Worm (Caenorhabditis elegans): ENCODE results near the gene srh-83.

The srh-83 gene

ce11 chrV:7199077-7199476 is 34.8 kb downstream of the srh-83 start:
- TF ChIP-seq mcd-1 (GFP tag; IDR thresholded peaks at IDR 0.05), result 0 out of 2 replicates have a peak, but pooled peaks have one; percentile 7
- TF ChIP-seq egl-44 (GFP tag; IDR thresholded peaks at IDR 0.05), result no peak
- peak; percentile 93 for TF ChIP-seq F33H1.4 (GFP tag; IDR thresholded peaks at IDR 0.05)
- no peak for TF ChIP-seq nfyb-1 (GFP tag; IDR thresholded peaks at IDR 0.05)
- peak; percentile 75 for TF ChIP-seq madf-8 (GFP tag; conservative IDR thresholded peaks at IDR 0.05)
- TF ChIP-seq tbp1 (GFP tag; optimal IDR thresholded peaks at IDR 0.05), result peak; percentile 31
- TF ChIP-seq madf-3 (GFP tag; IDR thresholded peaks at IDR 0.05), result peak; percentile 90
- no peak for TF ChIP-seq let-526 (GFP tag; IDR thresholded peaks at IDR 0.05)
- TF ChIP-seq xnd-1 (tag; optimal IDR thresholded peaks at IDR 0.05), result peak; percentile 89
- TF ChIP-seq lsl-1 (GFP tag; optimal IDR thresholded peaks at IDR 0.05), result peak; percentile 97
- peak; percentile 93 for TF ChIP-seq madf-6 (GFP tag; IDR thresholded peaks at IDR 0.05)
- no peak for TF ChIP-seq fkh-3 (tag; optimal IDR thresholded peaks at IDR 0.05)
- 0 out of 2 replicates have a peak, but pooled peaks have one; percentile 14 for TF ChIP-seq hsf-1 (GFP tag; IDR thresholded peaks at IDR 0.05)
- peak; percentile 7 for TF ChIP-seq efl-1 (GFP tag; optimal IDR thresholded peaks at IDR 0.05)
- no peak for TF ChIP-seq lin-40 (tag; optimal IDR thresholded peaks at IDR 0.05)
- TF ChIP-seq snpc-1.1 (tag; optimal IDR thresholded peaks at IDR 0.05; ENCODE audit: insufficient read depth), result peak; percentile 50
- TF ChIP-seq ets-4 (GFP tag; optimal IDR thresholded peaks at IDR 0.05), result no peak
- peak; percentile 54 for TF ChIP-seq lin-54 (GFP tag; optimal IDR thresholded peaks at IDR 0.05)
- peak; percentile 54; the same call in 1 of the 2 replicates for TF ChIP-seq D2030.7 (GFP tag; IDR thresholded peaks at IDR 0.05)
- peak; percentile 51 for TF ChIP-seq ceh-91 (GFP tag; IDR thresholded peaks at IDR 0.05)

- TF ChIP-seq F52B5.7 (tag; optimal IDR thresholded peaks at IDR 0.05), result no peak
- TF ChIP-seq B0336.3 (GFP tag; IDR thresholded peaks at IDR 0.05), result no peak
- no peak for TF ChIP-seq let-607 (tag; optimal IDR thresholded peaks at IDR 0.05)
- TF ChIP-seq let-526 (GFP tag; IDR thresholded peaks at IDR 0.05), result no peak
- TF ChIP-seq ztf-25 (GFP tag; IDR thresholded peaks at IDR 0.05), result no peak
These were observed 35.6 kb downstream of the srh-83 start, which contains the start of gene F09G2.1 for ce11 chrV:7199932-7200331. Gene F09G2.1 (plus strand): TSS chrV:7200232.

- TF ChIP-seq F22D6.2 (tag; optimal IDR thresholded peaks at IDR 0.05) (no peak), dpff-1 (tag; optimal IDR thresholded peaks at IDR 0.05) (no peak), die-1 (tag; optimal IDR thresholded peaks at IDR 0.05) (no peak), hlh-12 (tag; optimal IDR thresholded peaks at IDR 0.05) (no peak), F33H1.4 (GFP tag; IDR thresholded peaks at IDR 0.05) (no peak), B0035.1 (tag; optimal IDR thresholded peaks at IDR 0.05) (no peak), nfya-1 (tag; optimal IDR thresholded peaks at IDR 0.05; ENCODE audit: borderline replicate concordance, insufficient read depth) (no peak), ztf-3 (GFP tag; optimal IDR thresholded peaks at IDR 0.05) (no peak), him-1 (tag; optimal IDR thresholded peaks at IDR 0.05) (no peak), ceh-58 (GFP tag; IDR thresholded peaks at IDR 0.05) (no peak), repo-1 (tag; optimal IDR thresholded peaks at IDR 0.05) (no peak), ccch-3 (GFP tag; optimal IDR thresholded peaks at IDR 0.05) (no peak), somi-1 (GFP tag; optimal IDR thresholded peaks at IDR 0.05) (no peak), ceh-27 (GFP tag; optimal IDR thresholded peaks at IDR 0.05) (no peak), rpc-1 (optimal IDR thresholded peaks at IDR 0.05) (no peak), rpc-1 (tag; optimal IDR thresholded peaks at IDR 0.05) (no peak), bed-1 (GFP tag; IDR thresholded peaks at IDR 0.05) (no peak), madf-3 (GFP tag; IDR thresholded peaks at IDR 0.05) (no peak), chd-7 (tag; optimal IDR thresholded peaks at IDR 0.05) (no peak)
These were observed 37.0 kb downstream of the srh-83 start for ce11 chrV:7201353-7201752.

Data from whole organism, young adult.